Fruit fly (Drosophila melanogaster) whole organism, wandering third instar larva: ENCODE data around the gene RfC3.

Experiments
- Abd-B ChIP-seq: fragments of >200 bp; optimal IDR thresholded peaks from 2 replicates; lab custom pipeline; 2017; ENCODE audit warnings: missing biosample characterization, missing genetic modification characterization
- CG32264 ChIP-seq: fragments of 200-800 bp; sonication (Bioruptor generic); optimal IDR thresholded peaks from 2 replicates; lab custom pipeline; 2016; ENCODE audit warnings: missing biosample characterization, missing genetic modification characterization
- CrebA ChIP-seq: fragments of 200-800 bp; sonication (Bioruptor generic); optimal IDR thresholded peaks from 2 replicates; lab custom pipeline; 2016; ENCODE audit warnings: missing biosample characterization, mild to moderate bottlenecking, missing genetic modification characterization, borderline replicate concordance
- Dif ChIP-seq: fragments of 200-275, 200-300 bp; sonication (Bioruptor generic); optimal IDR thresholded peaks from 2 replicates; lab custom pipeline; 2018; ENCODE audit warnings: missing biosample characterization, missing genetic modification characterization; ENCODE audit not compliant: partially characterized antibody
- GATAd ChIP-seq: sonication (Bioruptor generic); optimal IDR thresholded peaks from 2 replicates; lab custom pipeline; 2016; ENCODE audit warnings: missing biosample characterization, missing genetic modification characterization
- HLH106 ChIP-seq: fragments of 200-800 bp; optimal IDR thresholded peaks from 3 replicates; lab custom pipeline; 2019; ENCODE audit warnings: missing biosample characterization, mild to moderate bottlenecking, missing genetic modification characterization, moderate library complexity
- Hnf4 ChIP-seq: fragments of 200-800 bp; sonication (Bioruptor generic); optimal IDR thresholded peaks from 2 replicates; lab custom pipeline; 2016; ENCODE audit warnings: missing biosample characterization, mild to moderate bottlenecking, missing genetic modification characterization
- Hr83 ChIP-seq: fragments of 200-300 bp; sonication (Bioruptor generic); optimal IDR thresholded peaks from 2 replicates; lab custom pipeline; 2016; ENCODE audit warnings: missing biosample characterization, mild to moderate bottlenecking, missing genetic modification characterization, moderate library complexity; ENCODE audit not compliant: poor library complexity, severe bottlenecking
- Jra ChIP-seq: sonication (Bioruptor generic); optimal IDR thresholded peaks from 2 replicates; lab custom pipeline; 2016; ENCODE audit warnings: missing biosample characterization, missing genetic modification characterization
- Mio ChIP-seq: sonication (Bioruptor generic); optimal IDR thresholded peaks from 2 replicates; lab custom pipeline; 2016; ENCODE audit warnings: missing biosample characterization, missing genetic modification characterization
- Myc ChIP-seq: fragments of >200 bp; optimal IDR thresholded peaks from 2 replicates; lab custom pipeline; 2017
- N ChIP-seq: fragments of >200 bp; optimal IDR thresholded peaks from 2 replicates; lab custom pipeline; 2018; ENCODE audit warnings: missing biosample characterization, missing external identifiers, missing genetic modification characterization
- OdsH ChIP-seq: fragments of 200-800 bp; sonication (Bioruptor generic); optimal IDR thresholded peaks from 2 replicates; lab custom pipeline; 2016; ENCODE audit warnings: missing biosample characterization, mild to moderate bottlenecking, missing genetic modification characterization
- Rel ChIP-seq, 2 experiments: fragments of 200-800 bp; sonication (Bioruptor generic) in 1 of 2; optimal IDR thresholded peaks; 2 replicates in 1 of 2; 3 replicates in 1 of 2; lab custom pipeline; 2016 to 2019; ENCODE audit warnings: mild to moderate bottlenecking in 2 of 2, missing biosample characterization in 2 of 2, missing genetic modification characterization in 2 of 2, moderate library complexity in 1 of 2
- Sp1 ChIP-seq: fragments of 200-800 bp; sonication (Bioruptor generic); optimal IDR thresholded peaks from 3 replicates; lab custom pipeline; 2019; ENCODE audit warnings: missing biosample characterization, mild to moderate bottlenecking, missing genetic modification characterization, moderate library complexity
- Vsx2 ChIP-seq: fragments of 200-300, 225-300 bp; sonication (Bioruptor generic); optimal IDR thresholded peaks from 2 replicates; lab custom pipeline; 2018; ENCODE audit warnings: missing biosample characterization, missing genetic modification characterization; ENCODE audit not compliant: partially characterized antibody
- brk ChIP-seq: fragments of 200-800 bp; sonication (Bioruptor generic); optimal IDR thresholded peaks from 2 replicates; lab custom pipeline; 2016; ENCODE audit warnings: missing biosample characterization, mild to moderate bottlenecking, missing genetic modification characterization
- dmrt93B ChIP-seq: fragments of 200-800 bp; sonication (Bioruptor generic); optimal IDR thresholded peaks from 2 replicates; lab custom pipeline; 2018; ENCODE audit warnings: missing biosample characterization, mild to moderate bottlenecking, missing genetic modification characterization
- dsf ChIP-seq: sonication (Bioruptor generic); optimal IDR thresholded peaks from 2 replicates; lab custom pipeline; 2016; ENCODE audit warnings: missing biosample characterization, missing genetic modification characterization, borderline replicate concordance
- ey ChIP-seq: fragments of 200-800 bp; sonication (Bioruptor generic); optimal IDR thresholded peaks from 2 replicates; lab custom pipeline; 2016; ENCODE audit warnings: missing biosample characterization, missing genetic modification characterization
- foxo ChIP-seq, 2 experiments: fragments of 200-800 bp; sonication (Bioruptor generic); optimal IDR thresholded peaks; 2 replicates in 1 of 2; 3 replicates in 1 of 2; lab custom pipeline; 2016 to 2017; ENCODE audit warnings: missing biosample characterization in 2 of 2, missing genetic modification characterization in 2 of 2
- fru ChIP-seq: fragments of 200-800 bp; sonication (Bioruptor generic); optimal IDR thresholded peaks from 3 replicates; lab custom pipeline; 2016; ENCODE audit warnings: missing biosample characterization, mild to moderate bottlenecking, missing genetic modification characterization
- h ChIP-seq: fragments of 200-800 bp; sonication (Bioruptor generic); optimal IDR thresholded peaks from 3 replicates; lab custom pipeline; 2016; ENCODE audit warnings: missing biosample characterization, mild to moderate bottlenecking, missing genetic modification characterization
- jim ChIP-seq: fragments of 175-275, 200-325 bp; sonication (Bioruptor generic); optimal IDR thresholded peaks from 2 replicates; lab custom pipeline; 2016; ENCODE audit warnings: missing biosample characterization, mild to moderate bottlenecking, missing genetic modification characterization
- lola ChIP-seq: fragments of >200 bp; optimal IDR thresholded peaks from 2 replicates; lab custom pipeline; 2017; ENCODE audit warnings: missing biosample characterization, missing genetic modification characterization
- pan ChIP-seq: fragments of >200 bp; optimal IDR thresholded peaks from 2 replicates; lab custom pipeline; 2017
- psq ChIP-seq: fragments of 200-800 bp; sonication (Bioruptor generic); optimal IDR thresholded peaks from 3 replicates; lab custom pipeline; 2017; ENCODE audit warnings: missing biosample characterization, mild to moderate bottlenecking, missing genetic modification characterization, moderate library complexity
- rgr ChIP-seq: fragments of 200-800 bp; sonication (Bioruptor generic); optimal IDR thresholded peaks from 3 replicates; lab custom pipeline; 2016; ENCODE audit warnings: missing biosample characterization, mild to moderate bottlenecking, missing genetic modification characterization
- sage ChIP-seq: fragments of 200-800 bp; sonication (Bioruptor generic); optimal IDR thresholded peaks from 2 replicates; lab custom pipeline; 2016; ENCODE audit warnings: missing biosample characterization, mild to moderate bottlenecking, missing genetic modification characterization
- sv ChIP-seq: fragments of 200-800 bp; sonication (Bioruptor generic); optimal IDR thresholded peaks from 3 replicates; lab custom pipeline; 2016; ENCODE audit warnings: missing biosample characterization, missing genetic modification characterization
- tai ChIP-seq: sonication (Bioruptor generic); optimal IDR thresholded peaks from 2 replicates; lab custom pipeline; 2016; ENCODE audit warnings: missing biosample characterization, missing genetic modification characterization
- usp ChIP-seq: fragments of >200 bp; optimal IDR thresholded peaks from 2 replicates; lab custom pipeline; 2017; ENCODE audit warnings: missing biosample characterization, missing genetic modification characterization
- woc ChIP-seq: sonication (Bioruptor generic); optimal IDR thresholded peaks from 2 replicates; lab custom pipeline; 2016; ENCODE audit warnings: missing biosample characterization, mild to moderate bottlenecking, missing genetic modification characterization

The RfC3 gene

DNA sequence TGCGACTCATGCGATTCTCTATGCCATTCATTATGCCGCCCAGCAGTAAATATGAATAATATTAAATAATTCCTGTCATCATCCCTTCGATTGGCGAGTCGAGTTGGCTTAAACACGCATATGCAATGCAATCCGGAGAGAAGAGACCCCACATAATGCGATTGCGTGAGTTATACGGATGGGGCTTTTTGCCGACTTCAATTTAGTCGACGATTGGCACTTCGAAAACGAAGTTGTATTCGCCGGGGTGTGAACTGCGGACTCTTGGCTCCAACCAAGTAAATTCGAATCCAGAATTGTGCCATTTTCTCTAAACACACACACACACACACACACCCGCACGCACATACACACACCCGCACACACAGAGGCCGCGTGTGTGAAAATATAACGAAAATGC lies 42.7 kb upstream of the RfC3 start:
- TF ChIP-seq Dif: no peak
- no peak for TF ChIP-seq jim (GFP tag; lab: Kevin White, UChicago)
- TF ChIP-seq Hr83 (GFP tag; lab: Kevin White, UChicago): no peak
- TF ChIP-seq HLH106: no peak
- no peak for TF ChIP-seq Sp1 (GFP tag; lab: Kevin White, UChicago)
- TF ChIP-seq lola (GFP tag; lab: Kevin White, UChicago): no peak
- TF ChIP-seq GATAd: no peak
- no peak for TF ChIP-seq rgr (GFP tag; lab: Kevin White, UChicago)
- no peak for TF ChIP-seq h
- no peak for TF ChIP-seq ey

DNA sequence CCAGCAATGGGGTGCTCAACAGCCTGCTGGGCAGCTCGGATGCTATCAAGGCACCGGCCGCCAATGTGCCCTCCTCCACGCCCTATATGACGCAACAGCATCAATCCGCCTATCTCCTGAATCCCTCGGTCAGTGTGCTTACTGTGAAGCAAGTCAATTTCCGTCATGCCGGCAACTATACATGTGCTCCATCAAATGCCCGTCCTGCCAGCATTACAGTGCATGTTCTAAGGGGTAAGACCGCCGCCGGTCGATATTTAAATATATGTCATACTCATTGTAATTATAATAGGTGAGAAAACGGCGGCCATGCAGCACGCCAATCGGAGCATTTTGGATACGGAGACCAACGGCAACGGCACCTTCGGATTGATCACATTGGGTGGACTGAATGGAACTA lies 40.4 kb upstream of the RfC3 start:
- TF ChIP-seq Rel (GFP tag; optimal IDR thresholded peaks at IDR 0.05; lab: Kevin White, UChicago) (no peak), Rel (tag; optimal IDR thresholded peaks at IDR 0.05; lab: Kevin White, UChicago) (no peak), sv (no peak), dmrt93B (GFP tag; lab: Kevin White, UChicago) (no peak), CG32264 (no peak), usp (GFP tag; lab: Kevin White, UChicago) (no peak)

DNA sequence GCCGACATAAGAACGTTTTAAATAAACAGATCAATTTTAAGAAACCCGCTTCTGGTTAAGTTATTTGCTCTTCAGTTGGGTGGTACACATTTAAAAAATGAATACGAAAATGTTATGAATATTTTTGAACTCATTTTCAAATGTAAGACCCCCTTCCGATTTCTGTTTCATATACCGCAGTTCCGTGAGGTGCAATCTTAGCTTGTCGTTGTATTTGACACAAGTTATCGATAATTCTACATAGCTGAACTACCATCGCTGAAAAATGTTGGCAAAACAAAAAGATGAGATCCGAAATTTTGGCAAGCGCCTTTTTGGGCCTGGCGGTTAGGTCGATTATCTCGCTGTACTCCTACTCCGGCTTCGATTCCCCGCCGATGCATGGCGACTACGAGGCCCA lies 39.1 kb upstream of the RfC3 start, which contains the start of gene gny:
Gene gny, plus strand, starts transcription at position 239 of the 400 bp plus-strand sequence.
- no peak for TF ChIP-seq Rel (GFP tag; optimal IDR thresholded peaks at IDR 0.05; lab: Kevin White, UChicago)
- TF ChIP-seq Rel (tag; optimal IDR thresholded peaks at IDR 0.05; lab: Kevin White, UChicago): peak; percentile 1
- TF ChIP-seq Abd-B (GFP tag; lab: Kevin White, UChicago): no peak
- TF ChIP-seq usp (GFP tag; lab: Kevin White, UChicago): no peak
- no peak for TF ChIP-seq Vsx2 (GFP tag; lab: Kevin White, UChicago)

DNA sequence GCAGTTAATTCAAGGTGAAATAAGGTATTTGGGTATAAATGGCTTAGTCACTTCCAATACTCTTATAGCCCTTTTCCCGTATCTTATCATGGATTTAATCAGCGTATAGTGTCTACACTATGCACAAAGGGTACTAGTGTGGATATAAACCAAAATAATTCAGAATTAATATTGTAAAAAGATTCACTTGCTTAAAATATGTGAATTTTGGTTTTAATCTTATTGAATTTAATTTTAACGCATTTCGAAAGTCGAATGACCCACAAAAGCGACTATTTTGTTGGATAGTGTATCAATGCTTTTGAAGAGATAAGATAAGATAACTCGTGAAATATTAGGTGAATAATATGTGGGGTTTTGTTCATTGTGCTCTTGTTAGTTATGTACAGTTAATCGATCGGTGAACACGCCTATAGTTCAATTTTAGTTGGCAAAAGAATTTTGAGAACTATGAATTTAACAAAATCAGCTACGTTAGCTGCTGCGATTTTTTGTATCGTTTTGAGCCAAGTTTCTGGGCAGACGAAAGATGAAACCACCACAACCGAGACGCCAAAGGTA lies 37.0 kb upstream of the RfC3 start, which contains the start of gene CG5096:
Gene CG5096, plus strand, starts transcription at position 374 of the 561 bp plus-strand sequence.
- peak; percentile 11 for TF ChIP-seq tai (GFP tag; lab: Kevin White, UChicago)
- peak; percentile 59 for TF ChIP-seq psq (GFP tag; lab: Kevin White, UChicago)
- peak; percentile 33 for TF ChIP-seq CG32264
- TF ChIP-seq brk: peak; percentile 69
- peak; percentile 56 for TF ChIP-seq woc (GFP tag; lab: Kevin White, UChicago)
- TF ChIP-seq sv: peak; percentile 77
- TF ChIP-seq Jra (GFP tag; lab: Kevin White, UChicago): peak; percentile 31
- TF ChIP-seq lola (GFP tag; lab: Kevin White, UChicago): no peak
- TF ChIP-seq Rel (GFP tag; optimal IDR thresholded peaks at IDR 0.05; lab: Kevin White, UChicago): no peak
- peak; percentile 96 for TF ChIP-seq Rel (tag; optimal IDR thresholded peaks at IDR 0.05; lab: Kevin White, UChicago)
- no peak for TF ChIP-seq Dif
- TF ChIP-seq pan: no peak
- peak; percentile 84 for TF ChIP-seq OdsH
- no peak for TF ChIP-seq Myc (lab: Kevin White, UChicago)
- TF ChIP-seq dmrt93B (GFP tag; lab: Kevin White, UChicago): no peak
- no peak for TF ChIP-seq Mio
- TF ChIP-seq ey: peak; percentile 80
- peak; percentile 91 for TF ChIP-seq h
- peak; percentile 38 for TF ChIP-seq sage (GFP tag; lab: Kevin White, UChicago)
- no peak for TF ChIP-seq Hr83 (GFP tag; lab: Kevin White, UChicago)
- TF ChIP-seq fru (GFP tag; lab: Kevin White, UChicago): peak; percentile 90
- no peak for TF ChIP-seq usp (GFP tag; lab: Kevin White, UChicago)
- TF ChIP-seq N (GFP tag; lab: Kevin White, UChicago): no peak
- peak; percentile 67 for TF ChIP-seq Hnf4 (GFP tag; lab: Kevin White, UChicago)
- peak; percentile 85 for TF ChIP-seq rgr (GFP tag; lab: Kevin White, UChicago)
- no peak for TF ChIP-seq CrebA (GFP tag; lab: Kevin White, UChicago)
- TF ChIP-seq dsf (GFP tag; lab: Kevin White, UChicago): peak; percentile 4
- TF ChIP-seq GATAd: no peak
- TF ChIP-seq foxo (GFP tag; optimal IDR thresholded peaks at IDR 0.05; lab: Kevin White, UChicago): peak; percentile 49 to 87
- peak; percentile 80 for TF ChIP-seq Sp1 (GFP tag; lab: Kevin White, UChicago)
- peak; percentile 74 for TF ChIP-seq HLH106
- TF ChIP-seq, all 38 proteins: peak for 19
